Fruit fly (Drosophila melanogaster) whole organism, adult: ENCODE results near the gene CG14352.

Experiments
- CG14711 ChIP-seq: fragments of 200-800 bp; sonication (Bioruptor generic); optimal IDR thresholded peaks from 2 replicates; lab custom pipeline; 2018; ENCODE audit warnings: missing biosample characterization, mild to moderate bottlenecking, missing genetic modification characterization, moderate library complexity
- CG1620 ChIP-seq: fragments of 200-800 bp; sonication (Bioruptor generic); optimal IDR thresholded peaks from 2 replicates; lab custom pipeline; 2016; ENCODE audit warnings: missing biosample characterization, missing genetic modification characterization
- CG33017 ChIP-seq: fragments of 200-800 bp; sonication (Bioruptor generic); optimal IDR thresholded peaks from 2 replicates; lab custom pipeline; 2018; ENCODE audit warnings: missing biosample characterization, mild to moderate bottlenecking, missing genetic modification characterization, moderate library complexity
- CG5204 ChIP-seq: fragments of 200-800 bp; sonication (Bioruptor generic); optimal IDR thresholded peaks from 2 replicates; lab custom pipeline; 2016; ENCODE audit warnings: missing biosample characterization, missing genetic modification characterization
- CG7045 ChIP-seq: fragments of 200-800 bp; sonication (Bioruptor generic); optimal IDR thresholded peaks from 2 replicates; lab custom pipeline; 2017; ENCODE audit warnings: missing biosample characterization, mild to moderate bottlenecking, missing genetic modification characterization
- Clk ChIP-seq: fragments of 200-800 bp; sonication (Bioruptor generic); optimal IDR thresholded peaks from 2 replicates; lab custom pipeline; 2017; ENCODE audit warnings: missing biosample characterization, missing genetic modification characterization
- Hr96 ChIP-seq: fragments of 200-800 bp; sonication (Bioruptor generic); optimal IDR thresholded peaks from 2 replicates; lab custom pipeline; 2016; ENCODE audit warnings: missing biosample characterization, missing genetic modification characterization
- Mnt ChIP-seq: fragments of 200-800 bp; sonication (Bioruptor generic); optimal IDR thresholded peaks from 2 replicates; lab custom pipeline; 2016; ENCODE audit warnings: missing biosample characterization, mild to moderate bottlenecking, missing genetic modification characterization
- cnc ChIP-seq, 2 experiments: fragments of >200 bp; optimal IDR thresholded peaks; 2 replicates each; lab custom pipeline; 2017
- kay ChIP-seq: fragments of 200-800 bp; sonication (Bioruptor generic); peaks from one replicate; lab custom pipeline; 2016; ENCODE audit warnings: missing biosample characterization, missing genetic modification characterization, borderline replicate concordance
- ovo ChIP-seq: fragments of 200-800 bp; sonication (Bioruptor generic); optimal IDR thresholded peaks from 2 replicates; lab custom pipeline; 2016; ENCODE audit warnings: missing biosample characterization, missing genetic modification characterization

DNA sequence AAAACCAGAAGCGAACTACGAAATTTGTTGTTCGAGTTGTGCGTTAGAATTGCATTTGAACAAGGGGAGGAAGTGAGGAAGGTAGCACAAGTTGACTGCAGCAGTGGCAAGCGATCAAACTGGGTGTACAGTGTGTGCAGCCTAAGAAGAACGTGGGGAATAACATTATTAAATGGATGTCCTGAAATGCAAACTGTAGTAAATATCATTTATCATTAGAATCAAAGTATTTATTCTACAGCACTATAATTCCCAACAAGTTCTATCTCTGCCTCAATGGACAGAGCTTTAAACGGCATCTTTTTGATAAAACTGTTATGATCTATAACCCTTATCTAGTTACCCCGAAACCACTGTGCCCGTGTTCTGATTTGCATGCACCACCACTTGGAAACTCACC lies 35.3 kb downstream of the CG14352 start:
- TF ChIP-seq ovo (no peak), Hr96 (GFP tag; lab: Kevin White, UChicago) (no peak), CG5204 (no peak), CG14711 (tag; lab: Kevin White, UChicago) (no peak), kay (GFP tag; lab: Kevin White, UChicago) (no peak), Mnt (GFP tag; lab: Kevin White, UChicago) (no peak), Clk (GFP tag; lab: Kevin White, UChicago) (no peak), CG1620 (no peak), cnc (optimal IDR thresholded peaks at IDR 0.05; lab: Kevin White, UChicago) (no peak), CG33017 (tag; lab: Kevin White, UChicago) (no peak), CG7045 (no peak)
